Worm (Caenorhabditis elegans) whole organism, L4 larva: ENCODE measurements around the gene ppat-1.

Experiments used
- aly-2 ChIP-seq: sonication (generic microtip); optimal IDR thresholded peaks from 2 replicates; lab custom pipeline; 2018; ENCODE audit warnings: missing biosample characterization, missing genetic modification characterization
- ceh-82 ChIP-seq: sonication (generic microtip); optimal IDR thresholded peaks from 2 replicates; lab custom pipeline; 2017; ENCODE audit warnings: missing biosample characterization, missing genetic modification characterization
- gei-8 ChIP-seq: fragments of 200-800 bp; sonication (Bioruptor generic); optimal IDR thresholded peaks from 2 replicates; lab custom pipeline; 2018; ENCODE audit warnings: mild to moderate bottlenecking, missing genetic modification characterization, missing compliant biosample characterization
- hlh-30 ChIP-seq: sonication (generic microtip); optimal IDR thresholded peaks from 2 replicates; lab custom pipeline; 2017; ENCODE audit warnings: antibody characterized with exemption, mild to moderate bottlenecking, missing genetic modification characterization, missing compliant biosample characterization; ENCODE audit not compliant: insufficient read depth
- nhr-76 ChIP-seq: fragments of 150-350 bp; optimal IDR thresholded peaks from 2 replicates; lab custom pipeline; 2014; ENCODE audit warnings: missing biosample characterization, missing genetic modification characterization
- pha-4 ChIP-seq, 2 experiments: fragments of 150-350 bp in 1 of 2; fragments of 200-800 bp in 1 of 2; sonication (Bioruptor generic) in 1 of 2; IDR thresholded peaks in 1 of 2; optimal IDR thresholded peaks in 1 of 2; 2 replicates each; pipeline versions ENCODE4 v1.3.6 to Lab custom; 2014 to 2022; ENCODE audit warnings: missing genetic modification characterization in 2 of 2, missing genetic modification reagents in 2 of 2, missing biosample characterization in 1 of 2, missing compliant biosample characterization in 1 of 2
- php-3 ChIP-seq: fragments of 200-800 bp; sonication (Bioruptor generic); IDR thresholded peaks from 2 replicates; pipeline ENCODE4 v1.3.6; 2022; ENCODE audit warnings: missing genetic modification reagents, missing genetic modification characterization, missing compliant biosample characterization
- unc-39 ChIP-seq: sonication (generic microtip); optimal IDR thresholded peaks from 2 replicates; lab custom pipeline; 2017; ENCODE audit warnings: missing biosample characterization, missing genetic modification characterization

DNA sequence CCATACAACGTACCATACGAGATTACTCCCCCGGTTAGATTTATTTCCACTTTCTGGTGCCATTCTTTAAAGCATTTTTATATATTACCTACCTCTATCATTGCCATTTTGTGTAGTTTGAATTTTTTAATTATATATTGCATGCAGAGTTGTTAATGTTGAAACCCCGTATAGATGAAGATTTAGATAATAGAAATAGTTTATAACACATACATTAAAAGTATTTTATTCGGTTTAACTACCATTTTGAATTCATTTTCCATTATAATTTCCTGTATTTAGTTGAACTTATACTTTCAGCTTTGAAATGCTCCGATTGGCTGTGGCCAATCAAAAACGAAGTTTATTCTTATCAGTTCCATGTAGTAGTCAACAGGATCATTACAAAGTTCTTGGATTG, 8.7 kb downstream of the ppat-1 start, which contains the start of gene dnj-18:
- no peak for TF ChIP-seq gei-8 (GFP tag; lab: Kevin White, UChicago)
- TF ChIP-seq unc-39 (tag; lab: Kevin White, UChicago) = no peak
- no peak for TF ChIP-seq pha-4 (GFP tag; IDR thresholded peaks at IDR 0.05; lab: Robert Waterston, UW)
- TF ChIP-seq pha-4 (tag; optimal IDR thresholded peaks at IDR 0.05; lab: Kevin White, UChicago) = no peak
- no peak for TF ChIP-seq nhr-76 (tag; lab: Kevin White, UChicago)
- no peak for TF ChIP-seq hlh-30 (tag; lab: Kevin White, UChicago)
- TF ChIP-seq ceh-82 (tag; lab: Kevin White, UChicago) = no peak
- TF ChIP-seq php-3 (GFP tag; lab: Robert Waterston, UW) = no peak
- TF ChIP-seq aly-2 (tag; lab: Kevin White, UChicago) = no peak
